Fruit fly (Drosophila melanogaster) whole organism, adult: ENCODE results near the gene Fmr1.

Experiments used
- CG11617 ChIP-seq: fragments of 200-800 bp; sonication (Bioruptor generic); optimal IDR thresholded peaks from 2 replicates; lab custom pipeline; 2017; ENCODE audit warnings: mild to moderate bottlenecking, missing biosample characterization, missing genetic modification reagents, missing genetic modification characterization
- CG12768 ChIP-seq: fragments of 200-800 bp; sonication (Bioruptor generic); optimal IDR thresholded peaks from 2 replicates; lab custom pipeline; 2017; ENCODE audit warnings: missing biosample characterization, missing genetic modification characterization, mild to moderate bottlenecking, moderate library complexity, missing genetic modification reagents
- CG14711 ChIP-seq: fragments of 200-800 bp; sonication (Bioruptor generic); optimal IDR thresholded peaks from 2 replicates; lab custom pipeline; 2018; ENCODE audit warnings: missing biosample characterization, mild to moderate bottlenecking, missing genetic modification characterization, moderate library complexity
- CG1620 ChIP-seq: fragments of 200-800 bp; sonication (Bioruptor generic); optimal IDR thresholded peaks from 2 replicates; lab custom pipeline; 2016; ENCODE audit warnings: missing biosample characterization, missing genetic modification characterization
- CG33017 ChIP-seq: fragments of 200-800 bp; sonication (Bioruptor generic); optimal IDR thresholded peaks from 2 replicates; lab custom pipeline; 2018; ENCODE audit warnings: missing biosample characterization, mild to moderate bottlenecking, missing genetic modification characterization, moderate library complexity
- CG5204 ChIP-seq: fragments of 200-800 bp; sonication (Bioruptor generic); optimal IDR thresholded peaks from 2 replicates; lab custom pipeline; 2016; ENCODE audit warnings: missing biosample characterization, missing genetic modification characterization
- CG7045 ChIP-seq: fragments of 200-800 bp; sonication (Bioruptor generic); optimal IDR thresholded peaks from 2 replicates; lab custom pipeline; 2017; ENCODE audit warnings: missing biosample characterization, mild to moderate bottlenecking, missing genetic modification characterization
- CG7101 ChIP-seq: fragments of 200-800 bp; sonication (Bioruptor generic); optimal IDR thresholded peaks from 2 replicates; lab custom pipeline; 2018; ENCODE audit warnings: missing biosample characterization, mild to moderate bottlenecking, missing genetic modification characterization, moderate library complexity
- Clk ChIP-seq: fragments of 200-800 bp; sonication (Bioruptor generic); optimal IDR thresholded peaks from 2 replicates; lab custom pipeline; 2017; ENCODE audit warnings: missing biosample characterization, missing genetic modification characterization
- Crg-1 ChIP-seq: fragments of 200-800 bp; sonication (Bioruptor generic); optimal IDR thresholded peaks from 2 replicates; lab custom pipeline; 2016; ENCODE audit warnings: missing biosample characterization, missing genetic modification characterization
- Hr96 ChIP-seq: fragments of 200-800 bp; sonication (Bioruptor generic); optimal IDR thresholded peaks from 2 replicates; lab custom pipeline; 2016; ENCODE audit warnings: missing biosample characterization, missing genetic modification characterization
- Mnt ChIP-seq: fragments of 200-800 bp; sonication (Bioruptor generic); optimal IDR thresholded peaks from 2 replicates; lab custom pipeline; 2016; ENCODE audit warnings: missing biosample characterization, mild to moderate bottlenecking, missing genetic modification characterization
- bab1 ChIP-seq: fragments of 200-800 bp; sonication (Bioruptor generic); optimal IDR thresholded peaks from 3 replicates; lab custom pipeline; 2019; ENCODE audit warnings: missing biosample characterization, mild to moderate bottlenecking, missing genetic modification characterization, moderate library complexity
- cic ChIP-seq: fragments of 200-800 bp; sonication (Bioruptor generic); optimal IDR thresholded peaks from 2 replicates; lab custom pipeline; 2017; ENCODE audit warnings: missing biosample characterization, mild to moderate bottlenecking, missing genetic modification characterization, moderate library complexity
- cnc ChIP-seq, 2 experiments: fragments of >200 bp; optimal IDR thresholded peaks; 2 replicates each; lab custom pipeline; 2017
- kay ChIP-seq: fragments of 200-800 bp; sonication (Bioruptor generic); peaks from one replicate; lab custom pipeline; 2016; ENCODE audit warnings: missing biosample characterization, missing genetic modification characterization, borderline replicate concordance
- ovo ChIP-seq: fragments of 200-800 bp; sonication (Bioruptor generic); optimal IDR thresholded peaks from 2 replicates; lab custom pipeline; 2016; ENCODE audit warnings: missing biosample characterization, missing genetic modification characterization
- pad ChIP-seq: fragments of 200-800 bp; sonication (Bioruptor generic); optimal IDR thresholded peaks from 3 replicates; lab custom pipeline; 2017; ENCODE audit warnings: missing biosample characterization, missing genetic modification characterization, mild to moderate bottlenecking, moderate library complexity, missing genetic modification reagents
- tj ChIP-seq: fragments of 200-800 bp; sonication (Bioruptor generic); optimal IDR thresholded peaks from 3 replicates; lab custom pipeline; 2017; ENCODE audit warnings: missing biosample characterization, mild to moderate bottlenecking, missing genetic modification characterization, moderate library complexity
- toe ChIP-seq: fragments of 200-800 bp; sonication (Bioruptor generic); optimal IDR thresholded peaks from 2 replicates; lab custom pipeline; 2016; ENCODE audit warnings: missing biosample characterization, missing genetic modification characterization

Gene Fmr1

dm6 chr3R:10070817-10071216, 39.1 kb downstream of the Fmr1 start, which contains the start of gene nerfin-2:
Gene nerfin-2 (plus strand): TSS chr3R:10071117.
- TF ChIP-seq kay (GFP tag; lab: Kevin White, UChicago) (no peak), Hr96 (GFP tag; lab: Kevin White, UChicago) (no peak), CG1620 (GFP tag; lab: Kevin White, UChicago) (no peak), cic (no peak), CG7045 (GFP tag; lab: Kevin White, UChicago) (no peak), toe (GFP tag; lab: Kevin White, UChicago) (no peak), cnc (optimal IDR thresholded peaks at IDR 0.05; lab: Kevin White, UChicago) (no peak), CG7101 (no peak), tj (GFP tag; lab: Kevin White, UChicago) (no peak), ovo (GFP tag; lab: Kevin White, UChicago) (no peak), CG5204 (GFP tag; lab: Kevin White, UChicago) (no peak), bab1 (GFP tag; lab: Kevin White, UChicago) (no peak), Mnt (GFP tag; lab: Kevin White, UChicago) (no peak), CG12768 (GFP tag; lab: Kevin White, UChicago) (no peak), CG33017 (tag; lab: Kevin White, UChicago) (no peak)

- TF ChIP-seq Hr96 (GFP tag; lab: Kevin White, UChicago) (no peak), pad (no peak)
Observed at dm6 chr3R:10070195-10070594, 39.7 kb downstream of the Fmr1 start.

dm6 chr3R:10068780-10069179, 41.1 kb downstream of the Fmr1 start:
- TF ChIP-seq CG33017 (tag; lab: Kevin White, UChicago) (no peak), CG7101 (no peak), cnc (optimal IDR thresholded peaks at IDR 0.05; lab: Kevin White, UChicago) (no peak), Mnt (GFP tag; lab: Kevin White, UChicago) (no peak), toe (GFP tag; lab: Kevin White, UChicago) (no peak), CG7045 (GFP tag; lab: Kevin White, UChicago) (no peak), Crg-1 (GFP tag; lab: Kevin White, UChicago) (no peak), cic (no peak)

dm6 chr3R:10067605-10068004, 42.3 kb downstream of the Fmr1 start, which contains the start of gene CG33784:
Gene CG33784 (plus strand): TSS chr3R:10067905.
- TF ChIP-seq CG5204 (GFP tag; lab: Kevin White, UChicago) (no peak), CG1620 (GFP tag; lab: Kevin White, UChicago) (no peak), pad (no peak), kay (GFP tag; lab: Kevin White, UChicago) (no peak), CG7045 (GFP tag; lab: Kevin White, UChicago) (no peak), tj (GFP tag; lab: Kevin White, UChicago) (no peak), Clk (no peak), bab1 (GFP tag; lab: Kevin White, UChicago) (no peak), CG7101 (no peak), Hr96 (GFP tag; lab: Kevin White, UChicago) (no peak), Crg-1 (GFP tag; lab: Kevin White, UChicago) (no peak), CG11617 (no peak), CG33017 (tag; lab: Kevin White, UChicago) (no peak)

- TF ChIP-seq toe (GFP tag; lab: Kevin White, UChicago): no peak
- no peak for TF ChIP-seq pad
- TF ChIP-seq CG14711 (tag; lab: Kevin White, UChicago): no peak
- TF ChIP-seq CG5204 (GFP tag; lab: Kevin White, UChicago): no peak
Observed at dm6 chr3R:10066470-10066869, 43.5 kb downstream of the Fmr1 start, which contains the start of gene CG33783. Gene CG33783 (plus strand): TSS chr3R:10066770.

dm6 chr3R:10063707-10064106, 46.2 kb downstream of the Fmr1 start, which contains the start of gene CG33631:
Gene CG33631 (plus strand): TSS chr3R:10064007.
- no peak for TF ChIP-seq Crg-1 (GFP tag; lab: Kevin White, UChicago)
- TF ChIP-seq ovo (GFP tag; lab: Kevin White, UChicago): no peak
- no peak for TF ChIP-seq tj (GFP tag; lab: Kevin White, UChicago)
- no peak for TF ChIP-seq Hr96 (GFP tag; lab: Kevin White, UChicago)
- no peak for TF ChIP-seq toe (GFP tag; lab: Kevin White, UChicago)
- TF ChIP-seq CG14711 (tag; lab: Kevin White, UChicago): no peak
- TF ChIP-seq CG12768 (GFP tag; lab: Kevin White, UChicago): no peak

dm6 chr3R:10062324-10062723, 47.6 kb downstream of the Fmr1 start, which contains the start of gene CG33630:
Gene CG33630 (plus strand): TSS chr3R:10062624.
- TF ChIP-seq cic: no peak
- no peak for TF ChIP-seq kay (GFP tag; lab: Kevin White, UChicago)
- no peak for TF ChIP-seq Hr96 (GFP tag; lab: Kevin White, UChicago)
- TF ChIP-seq CG7045 (GFP tag; lab: Kevin White, UChicago): no peak
- TF ChIP-seq bab1 (GFP tag; lab: Kevin White, UChicago): no peak
- TF ChIP-seq CG33017 (tag; lab: Kevin White, UChicago): no peak
- TF ChIP-seq Crg-1 (GFP tag; lab: Kevin White, UChicago): no peak
- TF ChIP-seq cnc (optimal IDR thresholded peaks at IDR 0.05; lab: Kevin White, UChicago): no peak
- no peak for TF ChIP-seq ovo (GFP tag; lab: Kevin White, UChicago)
- no peak for TF ChIP-seq CG5204 (GFP tag; lab: Kevin White, UChicago)
- TF ChIP-seq toe (GFP tag; lab: Kevin White, UChicago): no peak
- TF ChIP-seq CG11617: no peak
- no peak for TF ChIP-seq Clk
- no peak for TF ChIP-seq CG7101
